Worm (Caenorhabditis elegans) whole organism, L1 larva: ENCODE results near the gene F58F9.3.

ENCODE experiments used
- C04F5.9 ChIP-seq: sonication (generic microtip); optimal IDR thresholded peaks from 2 replicates; lab custom pipeline; 2016; ENCODE audit warnings: missing genetic modification characterization, missing compliant biosample characterization
- C16A3.4 ChIP-seq: fragments of 150-350 bp; optimal IDR thresholded peaks from 2 replicates; lab custom pipeline; 2014; ENCODE audit warnings: missing biosample characterization, missing genetic modification characterization
- Y116A8C.19 ChIP-seq: sonication (generic microtip); optimal IDR thresholded peaks from 2 replicates; lab custom pipeline; 2016; ENCODE audit warnings: missing compliant biosample characterization, missing genetic modification characterization, borderline replicate concordance
- aha-1 ChIP-seq: fragments of 150-350 bp; optimal IDR thresholded peaks from 2 replicates; lab custom pipeline; 2014; ENCODE audit warnings: missing biosample characterization, missing genetic modification characterization
- alr-1 ChIP-seq: fragments of 200-800 bp; sonication (Bioruptor generic); optimal IDR thresholded peaks from 2 replicates; lab custom pipeline; 2018; ENCODE audit warnings: borderline replicate concordance, mild to moderate bottlenecking, missing genetic modification characterization, missing compliant biosample characterization
- aly-2 ChIP-seq: fragments of 150-350 bp; optimal IDR thresholded peaks from 2 replicates; lab custom pipeline; 2014; ENCODE audit warnings: missing biosample characterization, missing genetic modification characterization
- blmp-1 ChIP-seq: fragments of 150-350 bp; optimal IDR thresholded peaks from 2 replicates; lab custom pipeline; 2014; ENCODE audit warnings: missing biosample characterization, missing genetic modification characterization
- ceh-8 ChIP-seq: fragments of 200-800 bp; sonication (Bioruptor generic); optimal IDR thresholded peaks from 2 replicates; lab custom pipeline; 2018; ENCODE audit warnings: mild to moderate bottlenecking, missing genetic modification characterization, moderate library complexity, missing compliant biosample characterization
- ceh-82 ChIP-seq, 3 experiments: fragments of 150-350 bp in 1 of 3; sonication (generic microtip) in 2 of 3; optimal IDR thresholded peaks; 2 replicates each; lab custom pipeline; 2014 to 2017; ENCODE audit warnings: missing biosample characterization in 3 of 3, missing genetic modification characterization in 3 of 3
- ceh-90 ChIP-seq: sonication (generic microtip); optimal IDR thresholded peaks from 2 replicates; lab custom pipeline; 2016; ENCODE audit warnings: missing genetic modification characterization, missing compliant biosample characterization
- ces-1 ChIP-seq: fragments of 150-350 bp; optimal IDR thresholded peaks from 2 replicates; lab custom pipeline; 2014; ENCODE audit warnings: missing biosample characterization, missing genetic modification reagents, missing genetic modification characterization
- dpl-1 ChIP-seq, 3 experiments: fragments of 150-350 bp in 2 of 3; sonication (generic microtip) in 1 of 3; optimal IDR thresholded peaks; 2 replicates each; lab custom pipeline; 2014 to 2017; ENCODE audit warnings: missing biosample characterization in 3 of 3, missing genetic modification characterization in 3 of 3, missing genetic modification reagents in 3 of 3
- efl-1 ChIP-seq, 4 experiments: fragments of 150-350 bp; optimal IDR thresholded peaks in 3 of 4; peaks in 1 of 4; 1 replicate in 1 of 4; 2 replicates in 3 of 4; lab custom pipeline; 2014; ENCODE audit warnings: missing biosample characterization in 2 of 4, missing genetic modification characterization in 2 of 4, missing genetic modification reagents in 2 of 4
- egl-27 ChIP-seq, 2 experiments: fragments of 150-350 bp in 1 of 2; sonication (generic microtip); optimal IDR thresholded peaks; 3 replicates each; lab custom pipeline; 2017 to 2018; ENCODE audit warnings: missing biosample characterization in 2 of 2, missing genetic modification characterization in 2 of 2, missing genetic modification reagents in 2 of 2
- elt-2 ChIP-seq: sonication (generic microtip); optimal IDR thresholded peaks from 2 replicates; lab custom pipeline; 2016; ENCODE audit warnings: missing genetic modification characterization, mild to moderate bottlenecking, inconsistent platforms, missing compliant biosample characterization, missing genetic modification reagents
- elt-3 ChIP-seq, 6 experiments: fragments of 150-350 bp in 1 of 6; sonication (generic microtip); optimal IDR thresholded peaks; 2 replicates each; lab custom pipeline; 2017 to 2018; ENCODE audit warnings: missing biosample characterization in 6 of 6, missing genetic modification characterization in 6 of 6, inconsistent platforms in 1 of 6
- ets-5 ChIP-seq: fragments of 200-800 bp; sonication (Bioruptor generic); IDR thresholded peaks from 2 replicates; pipeline ENCODE4 v1.3.6; 2022; ENCODE audit warnings: missing genetic modification characterization, missing compliant biosample characterization
- fkh-10 ChIP-seq: sonication (generic microtip); optimal IDR thresholded peaks from 2 replicates; lab custom pipeline; 2017; ENCODE audit warnings: missing biosample characterization, missing genetic modification reagents, missing genetic modification characterization
- hlh-17 ChIP-seq: fragments of 200-800 bp; sonication (Bioruptor generic); optimal IDR thresholded peaks from 2 replicates; lab custom pipeline; 2018; ENCODE audit warnings: missing genetic modification characterization, mild to moderate bottlenecking, missing compliant biosample characterization, moderate library complexity, borderline replicate concordance
- hpl-2 ChIP-seq: fragments of 150-350 bp; optimal IDR thresholded peaks from 2 replicates; lab custom pipeline; 2014; ENCODE audit warnings: missing biosample characterization, missing genetic modification reagents, missing genetic modification characterization
- irx-1 ChIP-seq: sonication (generic microtip); optimal IDR thresholded peaks from 2 replicates; lab custom pipeline; 2016; ENCODE audit warnings: missing genetic modification characterization, missing compliant biosample characterization
- lin-15B ChIP-seq: fragments of 150-350 bp; sonication (generic microtip); optimal IDR thresholded peaks from 3 replicates; lab custom pipeline; 2014; ENCODE audit warnings: missing biosample characterization, missing genetic modification characterization
- lin-35 ChIP-seq, 2 experiments: fragments of 150-350 bp; optimal IDR thresholded peaks; 2 replicates each; lab custom pipeline; 2014; ENCODE audit warnings: missing biosample characterization in 2 of 2, missing genetic modification characterization in 2 of 2, missing genetic modification reagents in 2 of 2
- lir-3 ChIP-seq: sonication (generic microtip); optimal IDR thresholded peaks from 2 replicates; lab custom pipeline; 2016; ENCODE audit warnings: mild to moderate bottlenecking, missing genetic modification characterization, moderate library complexity, missing compliant biosample characterization; ENCODE audit not compliant: poor library complexity
- mab-9 ChIP-seq: fragments of 200-800 bp; sonication (Bioruptor generic); IDR thresholded peaks from 2 replicates; pipeline ENCODE4 v1.3.6; 2022; ENCODE audit warnings: missing genetic modification reagents, missing genetic modification characterization, missing compliant biosample characterization
- mdl-1 ChIP-seq, 2 experiments: fragments of 150-350 bp; optimal IDR thresholded peaks; 2 replicates each; lab custom pipeline; 2014 to 2017; ENCODE audit warnings: missing biosample characterization in 2 of 2, missing genetic modification characterization in 2 of 2, inconsistent platforms in 1 of 2
- nhr-12 ChIP-seq: sonication (generic microtip); optimal IDR thresholded peaks from 2 replicates; lab custom pipeline; 2017; ENCODE audit warnings: missing biosample characterization, missing genetic modification characterization
- nhr-19 ChIP-seq: fragments of 200-800 bp; sonication (Bioruptor generic); conservative IDR thresholded peaks from 2 replicates; pipeline ENCODE4 v1.3.6; 2022; ENCODE audit warnings: missing genetic modification characterization, missing compliant biosample characterization
- nhr-237 ChIP-seq: fragments of 150-350 bp; optimal IDR thresholded peaks from 2 replicates; lab custom pipeline; 2014; ENCODE audit warnings: missing biosample characterization, missing genetic modification characterization
- nhr-47 ChIP-seq: sonication (generic microtip); optimal IDR thresholded peaks from 2 replicates; lab custom pipeline; 2016; ENCODE audit warnings: mild to moderate bottlenecking, missing genetic modification characterization, moderate library complexity, missing compliant biosample characterization
- nhr-71 ChIP-seq: sonication (generic microtip); optimal IDR thresholded peaks from 2 replicates; lab custom pipeline; 2016; ENCODE audit warnings: mild to moderate bottlenecking, missing genetic modification characterization, moderate library complexity, missing compliant biosample characterization
- nhr-85 ChIP-seq: sonication (generic microtip); peaks from one replicate; lab custom pipeline; 2016; ENCODE audit warnings: missing genetic modification characterization, inconsistent platforms, missing compliant biosample characterization
- nhr-90 ChIP-seq: sonication (generic microtip); optimal IDR thresholded peaks from 2 replicates; lab custom pipeline; 2016; ENCODE audit warnings: mild to moderate bottlenecking, missing genetic modification characterization, missing compliant biosample characterization; ENCODE audit not compliant: poor library complexity
- pag-3 ChIP-seq: sonication (generic microtip); optimal IDR thresholded peaks from 2 replicates; lab custom pipeline; 2017; ENCODE audit warnings: missing genetic modification characterization, mild to moderate bottlenecking, missing compliant biosample characterization, antibody characterized with exemption, borderline replicate concordance; ENCODE audit not compliant: insufficient read depth
- pax-3 ChIP-seq: fragments of 200-800 bp; sonication (Bioruptor generic); optimal IDR thresholded peaks from 2 replicates; lab custom pipeline; 2018; ENCODE audit warnings: mild to moderate bottlenecking, missing genetic modification characterization, moderate library complexity, missing compliant biosample characterization
- rnt-1 ChIP-seq: sonication (generic microtip); optimal IDR thresholded peaks from 2 replicates; lab custom pipeline; 2016; ENCODE audit warnings: mild to moderate bottlenecking, missing genetic modification characterization, moderate library complexity, missing compliant biosample characterization
- skn-1 ChIP-seq: fragments of 150-350 bp; optimal IDR thresholded peaks from 2 replicates; lab custom pipeline; 2014; ENCODE audit warnings: missing biosample characterization, missing genetic modification characterization
- snpc-4 ChIP-seq: fragments of 150-350 bp; optimal IDR thresholded peaks from 2 replicates; lab custom pipeline; 2014; ENCODE audit warnings: missing biosample characterization, missing genetic modification characterization
- snu-23 ChIP-seq: sonication (generic microtip); optimal IDR thresholded peaks from 2 replicates; lab custom pipeline; 2016; ENCODE audit warnings: missing genetic modification characterization, missing compliant biosample characterization
- sptf-1 ChIP-seq: fragments of 150-350 bp; optimal IDR thresholded peaks from 2 replicates; lab custom pipeline; 2014; ENCODE audit warnings: missing biosample characterization, missing genetic modification characterization
- sup-37 ChIP-seq: fragments of 200-800 bp; sonication (Bioruptor generic); optimal IDR thresholded peaks from 2 replicates; lab custom pipeline; 2018; ENCODE audit warnings: mild to moderate bottlenecking, missing genetic modification characterization, missing compliant biosample characterization
- unc-30 ChIP-seq: sonication (generic microtip); optimal IDR thresholded peaks from 2 replicates; lab custom pipeline; 2017; ENCODE audit warnings: missing biosample characterization, missing genetic modification characterization
- unc-62 ChIP-seq: fragments of 150-350 bp; optimal IDR thresholded peaks from 2 replicates; lab custom pipeline; 2014; ENCODE audit warnings: missing biosample characterization, missing genetic modification reagents, missing genetic modification characterization
- unc-98 ChIP-seq: fragments of 200-800 bp; sonication (Bioruptor generic); IDR thresholded peaks from 2 replicates; pipeline ENCODE4 v1.3.6; 2022; ENCODE audit warnings: missing genetic modification characterization, missing compliant biosample characterization
- zip-4 ChIP-seq: fragments of 200-800 bp; sonication (Bioruptor generic); optimal IDR thresholded peaks from 2 replicates; lab custom pipeline; 2018; ENCODE audit warnings: mild to moderate bottlenecking, missing genetic modification characterization, moderate library complexity, missing compliant biosample characterization
- ztf-11 ChIP-seq, 2 experiments: sonication (generic microtip); optimal IDR thresholded peaks; 2 replicates each; lab custom pipeline; 2016 to 2017; ENCODE audit warnings: missing genetic modification characterization in 2 of 2, missing biosample characterization in 1 of 2, missing compliant biosample characterization in 1 of 2

Gene F58F9.3

ce11 chrIV:6206294-6206776 is 26.7 kb upstream of the F58F9.3 start, which contains the start of gene C49A9.10 (continued):
- TF ChIP-seq ces-1 (GFP tag; lab: Kevin White, UChicago) (no peak), sptf-1 (no peak), C04F5.9 (tag; lab: Kevin White, UChicago) (peak; percentile 93), lin-15B (tag; lab: Kevin White, UChicago) (peak; percentile 65), Y116A8C.19 (tag; lab: Kevin White, UChicago) (peak; percentile 88), unc-30 (tag; lab: Kevin White, UChicago) (no peak), mdl-1 (tag; optimal IDR thresholded peaks at IDR 0.05; lab: Kevin White, UChicago) (peak in 1 of 2 experiments; percentile 61), dpl-1 (GFP tag; optimal IDR thresholded peaks at IDR 0.05; lab: Kevin White, UChicago) (peak; percentile 95 to 97 (median 97)), nhr-19 (GFP tag; lab: Robert Waterston, UW) (peak; percentile 89), nhr-85 (tag; lab: Kevin White, UChicago) (peak; percentile 97), unc-98 (GFP tag; lab: Robert Waterston, UW) (peak; percentile 89), C16A3.4 (tag; lab: Kevin White, UChicago) (peak; percentile 63), zip-4 (GFP tag; lab: Kevin White, UChicago) (peak; percentile 80), irx-1 (tag; lab: Kevin White, UChicago) (peak; percentile 98), lir-3 (tag; lab: Kevin White, UChicago) (peak; percentile 99), sup-37 (GFP tag; lab: Kevin White, UChicago) (peak; percentile 86), elt-3 (tag; optimal IDR thresholded peaks at IDR 0.05; lab: Kevin White, UChicago) (peak in 3 of 6 experiments; percentile 5 to 76 (median 21)), nhr-47 (tag; lab: Kevin White, UChicago) (peak; percentile 97), ceh-8 (GFP tag; lab: Kevin White, UChicago) (peak; percentile 82), alr-1 (no peak), hlh-17 (GFP tag; lab: Kevin White, UChicago) (peak; percentile 74), snpc-4 (tag; lab: Kevin White, UChicago) (peak; percentile 70), efl-1 (optimal IDR thresholded peaks at IDR 0.05; lab: Kevin White, UChicago) (peak; percentile 98 to 99), efl-1 (GFP tag; optimal IDR thresholded peaks at IDR 0.05 in 1 of 2; lab: Kevin White, UChicago) (peak; percentile 98 to 100), pax-3 (tag; lab: Kevin White, UChicago) (peak; percentile 97), elt-2 (peak; percentile 88), aly-2 (tag; lab: Kevin White, UChicago) (peak; percentile 9), unc-62 (GFP tag; lab: Kevin White, UChicago) (no peak), ceh-82 (tag; optimal IDR thresholded peaks at IDR 0.05; lab: Kevin White, UChicago) (peak; percentile 80 to 84 (median 83)), nhr-90 (tag; lab: Kevin White, UChicago) (peak; percentile 97), nhr-12 (no peak), fkh-10 (no peak), hpl-2 (GFP tag; lab: Kevin White, UChicago) (peak; percentile 47), aha-1 (peak; percentile 8), mab-9 (GFP tag; lab: Robert Waterston, UW) (peak; percentile 89), pag-3 (tag; lab: Kevin White, UChicago) (no peak)

- no peak for TF ChIP-seq nhr-71 (tag; lab: Kevin White, UChicago)
- no peak for TF ChIP-seq rnt-1 (tag; lab: Kevin White, UChicago)
- TF ChIP-seq ets-5 (GFP tag; lab: Robert Waterston, UW), result no peak
- no peak for TF ChIP-seq skn-1 (tag; lab: Kevin White, UChicago)
- no peak for TF ChIP-seq lin-35 (GFP tag; optimal IDR thresholded peaks at IDR 0.05; lab: Kevin White, UChicago)
- TF ChIP-seq snu-23 (GFP tag; lab: Kevin White, UChicago), result no peak
- TF ChIP-seq blmp-1, result no peak
- TF ChIP-seq egl-27 (tag; optimal IDR thresholded peaks at IDR 0.05; lab: Kevin White, UChicago), result no peak
- TF ChIP-seq ztf-11 (tag; optimal IDR thresholded peaks at IDR 0.05; lab: Kevin White, UChicago), result no peak
- no peak for TF ChIP-seq ceh-90 (tag; lab: Kevin White, UChicago)
- TF ChIP-seq Y116A8C.19 (tag; lab: Kevin White, UChicago), result no peak
- no peak for TF ChIP-seq lir-3 (tag; lab: Kevin White, UChicago)
- TF ChIP-seq nhr-237 (tag; lab: Kevin White, UChicago), result no peak
- no peak for TF ChIP-seq aly-2 (tag; lab: Kevin White, UChicago)
These were observed 23.7 kb upstream of the F58F9.3 start for ce11 chrIV:6209337-6209736.
